Worm (Caenorhabditis elegans) whole organism, midembryonic: Measurements from ENCODE around the gene ubc-21.

Source experiments
- flt-1 ChIP-seq: fragments of 200-800 bp; sonication (Bioruptor generic); IDR thresholded peaks from 2 replicates; pipeline ENCODE4 v1.3.6; 2022; ENCODE audit warnings: missing genetic modification characterization, missing compliant biosample characterization
- med-1 ChIP-seq: sonication (generic microtip); optimal IDR thresholded peaks from 2 replicates; lab custom pipeline; 2017; ENCODE audit warnings: missing genetic modification characterization, mild to moderate bottlenecking, missing compliant biosample characterization, antibody characterized with exemption, missing genetic modification reagents; ENCODE audit not compliant: insufficient read depth
- ref-1 ChIP-seq: fragments of 200-800 bp; sonication (Bioruptor generic); conservative IDR thresholded peaks from 2 replicates; pipeline ENCODE4 v1.3.6; 2022; ENCODE audit warnings: missing genetic modification reagents, missing genetic modification characterization, missing compliant biosample characterization
- ztf-29 ChIP-seq: fragments of 200-800 bp; sonication (Bioruptor generic); IDR thresholded peaks from 2 replicates; pipeline ENCODE4 v1.3.6; 2022; ENCODE audit warnings: missing genetic modification reagents, missing genetic modification characterization, missing compliant biosample characterization

ce11 chrX:8869112-8869675 lies at the start of gene ubc-21, which contains the start of gene ubc-22:
- TF ChIP-seq flt-1 (no peak), med-1 (no peak), ref-1 (no peak), ztf-29 (GFP tag; lab: Robert Waterston, UW) (no peak)
